Fruit fly (Drosophila melanogaster) ovary, adult (tissue): ENCODE data around the gene CG4497.

Experiments
- CG17801 ChIP-seq: fragments of 200-800 bp; optimal IDR thresholded peaks from 2 replicates; lab custom pipeline; 2019; ENCODE audit warnings: missing biosample characterization, mild to moderate bottlenecking, missing genetic modification characterization, moderate library complexity; ENCODE audit not compliant: partially characterized antibody

CG4497 gene

dm6 chr2L:7158798-7159197 lies 35.6 kb downstream of the CG4497 start:
- TF ChIP-seq CG17801 (GFP tag; lab: Kevin White, UChicago) = no peak

DNA sequence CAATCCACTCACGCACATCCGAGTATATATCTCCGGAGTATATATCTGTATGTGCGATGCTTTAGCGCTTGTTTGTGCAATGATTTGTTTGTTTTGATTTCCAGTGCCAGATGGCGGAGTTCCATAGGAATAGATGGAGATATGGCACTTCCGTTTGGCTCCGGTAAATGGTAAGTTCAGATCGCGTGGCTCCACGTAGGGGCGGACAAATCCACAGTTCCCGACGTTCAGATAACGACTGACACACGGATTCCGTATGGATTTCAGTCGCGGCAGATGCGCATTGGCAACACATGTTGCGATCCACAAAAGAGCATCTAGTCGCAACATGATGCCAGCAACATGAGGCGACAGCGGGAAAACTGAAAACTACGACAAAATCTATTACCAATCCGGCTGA lies 36.9 kb downstream of the CG4497 start, which contains the start of gene Pvf3:
Gene Pvf3, minus strand, starts transcription at position 240 of the 400 bp plus-strand sequence.
- no peak for TF ChIP-seq CG17801 (GFP tag; lab: Kevin White, UChicago)

DNA sequence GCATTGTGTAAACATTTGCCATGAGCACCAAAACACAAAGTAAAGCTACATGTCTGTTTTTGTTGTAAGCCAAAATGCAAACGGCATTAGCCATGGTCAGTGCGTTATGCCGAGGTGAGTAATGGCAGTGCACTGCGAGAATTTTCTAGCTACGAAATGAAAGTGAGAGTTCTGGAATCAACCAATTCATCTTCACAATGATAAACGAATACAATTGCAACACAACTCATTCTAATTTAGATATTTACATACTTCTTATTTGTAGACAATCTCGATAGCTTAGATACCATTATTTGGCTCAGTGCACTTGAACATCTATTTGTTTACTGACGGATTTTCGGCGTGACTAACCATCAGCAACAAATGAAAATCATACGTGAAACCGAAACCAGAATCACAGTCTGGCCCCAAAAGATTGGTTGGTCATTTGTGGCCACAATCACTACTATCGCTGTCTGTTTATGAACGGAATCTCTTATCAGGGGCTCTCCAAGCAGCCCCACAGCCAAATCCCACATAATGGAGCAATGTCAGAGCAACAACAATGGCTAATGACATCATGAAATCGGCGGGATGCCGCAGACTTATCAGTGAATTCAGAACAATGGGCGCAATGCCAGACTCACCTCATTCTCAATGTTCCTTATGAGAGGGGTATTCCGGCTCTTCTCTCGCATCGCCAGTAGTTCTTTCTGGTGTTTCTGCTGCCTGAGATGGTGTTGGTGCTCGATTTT lies 39.4 kb downstream of the CG4497 start:
- no peak for TF ChIP-seq CG17801 (GFP tag; lab: Kevin White, UChicago)

DNA sequence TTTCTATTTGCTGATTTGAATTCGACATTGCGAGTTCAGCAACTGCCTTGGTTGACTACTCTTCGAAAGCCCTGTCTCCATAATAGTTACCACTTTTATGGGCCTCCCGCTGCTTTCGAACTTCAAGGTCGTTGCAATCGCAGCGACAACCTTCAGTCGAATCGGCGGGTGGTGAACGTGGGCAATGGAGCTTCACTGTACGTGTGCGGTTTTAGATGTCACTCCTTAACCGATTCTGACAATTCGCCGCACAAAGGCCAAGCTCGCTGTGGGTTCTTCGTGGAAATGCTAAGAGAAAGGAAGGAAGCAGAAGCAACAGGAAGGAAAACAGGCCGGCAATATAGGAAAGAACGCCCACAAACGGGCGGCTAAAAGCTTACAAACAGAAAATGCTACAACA lies 42.1 kb downstream of the CG4497 start:
- no peak for TF ChIP-seq CG17801 (GFP tag; lab: Kevin White, UChicago)

DNA sequence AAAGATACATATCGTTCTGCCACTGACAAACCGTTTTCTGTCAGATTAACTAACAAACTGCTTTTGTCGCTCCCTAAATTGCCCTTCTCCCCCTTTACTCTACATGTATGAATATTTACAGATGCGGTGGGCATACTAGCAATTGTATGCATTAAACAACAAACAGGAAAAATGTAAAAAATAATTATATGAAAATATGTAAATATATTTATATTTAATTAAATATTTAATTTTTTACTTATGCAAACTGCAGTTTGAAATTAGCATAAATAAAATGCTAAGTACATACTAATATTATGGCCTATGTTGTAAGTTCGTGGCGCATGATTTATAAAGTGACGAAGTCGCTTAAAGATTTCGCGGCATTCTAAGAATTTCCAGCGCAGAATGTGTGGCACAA lies 43.6 kb downstream of the CG4497 start:
- TF ChIP-seq CG17801 (GFP tag; lab: Kevin White, UChicago) = peak; percentile 3

- TF ChIP-seq CG17801 (GFP tag; lab: Kevin White, UChicago) = no peak
These were observed 45.5 kb downstream of the CG4497 start for dm6 chr2L:7148919-7149318.

DNA sequence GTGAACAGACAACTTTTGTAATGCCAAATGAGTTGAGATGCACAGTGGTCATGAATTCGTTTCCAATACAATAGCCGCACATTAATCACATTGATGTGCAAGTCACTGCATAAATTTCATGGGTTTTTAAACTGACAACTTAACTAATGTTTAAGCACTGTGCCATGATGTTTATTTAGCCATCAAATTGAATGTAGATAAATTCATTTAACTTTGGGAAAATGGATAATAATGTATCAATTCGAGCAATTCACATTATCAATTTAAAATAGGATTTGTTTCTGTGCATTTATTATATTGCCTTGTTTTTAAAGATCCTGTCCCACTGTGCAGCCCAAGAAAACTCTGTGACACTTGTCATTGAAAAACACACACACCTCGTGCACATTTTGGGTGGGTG lies 46.3 kb downstream of the CG4497 start:
- TF ChIP-seq CG17801 (GFP tag; lab: Kevin White, UChicago) = no peak

dm6 chr2L:7147212-7147611 lies 47.2 kb downstream of the CG4497 start:
- TF ChIP-seq CG17801 (GFP tag; lab: Kevin White, UChicago) = no peak

DNA sequence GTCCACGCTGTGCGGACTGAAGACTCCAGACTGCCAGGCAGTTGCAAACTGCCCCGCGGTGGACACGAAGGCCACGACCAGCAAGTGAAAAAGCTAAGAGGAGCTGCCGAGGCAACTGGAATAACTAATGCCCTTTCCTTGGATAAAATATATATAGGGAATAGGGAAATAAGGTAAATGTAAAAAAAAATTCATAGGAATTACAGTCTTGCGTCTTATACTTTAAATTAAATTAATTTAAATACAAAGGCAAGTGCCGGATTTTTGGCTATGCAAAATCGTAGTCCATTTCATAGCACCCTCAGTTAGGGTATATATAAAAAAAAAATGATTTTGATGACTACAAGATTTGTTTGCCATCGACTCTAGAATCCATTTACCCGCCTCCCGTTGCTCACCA lies 48.5 kb downstream of the CG4497 start:
- TF ChIP-seq CG17801 (GFP tag; lab: Kevin White, UChicago) = no peak

- no peak for TF ChIP-seq CG17801 (GFP tag; lab: Kevin White, UChicago)
These were observed 50.3 kb downstream of the CG4497 start for dm6 chr2L:7144061-7144460.
